Worm (Caenorhabditis elegans): ENCODE results near the gene emb-5.

Gene emb-5

DNA sequence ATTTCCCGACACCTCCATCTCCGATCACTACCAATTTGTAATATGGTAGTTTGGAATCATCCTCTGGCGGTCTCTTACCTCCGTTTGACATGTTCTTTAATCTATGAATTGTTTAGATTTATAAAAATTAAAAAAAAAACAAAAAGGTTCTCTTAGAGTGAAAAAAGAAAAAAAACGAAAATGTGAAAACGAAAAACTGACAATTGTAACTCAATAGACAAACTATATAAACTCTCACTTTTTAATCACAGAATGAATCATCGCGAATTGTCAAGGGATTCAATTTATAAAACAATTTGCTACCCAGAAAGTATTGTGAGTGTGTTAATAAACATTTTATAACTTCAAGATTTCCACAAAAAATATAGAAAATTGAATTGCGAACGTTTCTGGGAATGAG is 19.5 kb upstream of the emb-5 start, which contains the start of gene ras-2:
Gene ras-2 (minus strand): TSS at position 101 of the 400 bp plus-strand sequence.
- TF ChIP-seq unc-55 (GFP tag; optimal IDR thresholded peaks at IDR 0.05) = no peak

- no peak for TF ChIP-seq gmeb-1 (tag; optimal IDR thresholded peaks at IDR 0.05)
- TF ChIP-seq Y55F3AM.14 (GFP tag; optimal IDR thresholded peaks at IDR 0.05) = no peak
- no peak for TF ChIP-seq lin-39 (tag; optimal IDR thresholded peaks at IDR 0.05)
Measured at ce11 chrIII:4735443-4735842, 15.0 kb upstream of the emb-5 start, which contains the start of gene F17C8.7. Gene F17C8.7, plus strand, starts transcription at chrIII:4735743.

DNA sequence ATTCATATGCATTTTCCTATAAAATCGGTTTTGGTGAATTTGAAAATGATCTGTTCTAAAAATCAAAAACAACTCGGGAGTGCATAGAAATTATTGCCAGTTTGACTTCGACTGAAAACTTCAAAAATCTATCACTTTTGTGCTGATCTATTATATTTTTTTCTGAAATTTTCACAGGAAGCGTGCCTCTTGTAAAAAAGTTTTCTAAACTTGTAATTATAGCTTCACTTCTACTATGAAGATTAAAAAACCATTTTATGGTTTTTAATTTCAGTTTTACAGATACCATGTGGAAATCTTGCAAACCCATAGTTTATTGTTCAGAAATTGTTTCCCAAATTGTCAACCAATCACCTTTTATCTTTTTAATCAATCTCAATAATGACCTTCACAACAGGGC is 13.6 kb upstream of the emb-5 start, which contains the start of gene F17C8.9:
Gene F17C8.9 (plus strand): TSS at position 301 of the 400 bp plus-strand sequence.
- no peak for TF ChIP-seq egl-27 (tag; optimal IDR thresholded peaks at IDR 0.05)
- TF ChIP-seq lsy-2 (tag; optimal IDR thresholded peaks at IDR 0.05) = no peak
- TF ChIP-seq sma-3 (GFP tag; optimal IDR thresholded peaks at IDR 0.05) = no peak
- TF ChIP-seq peb-1 (tag; optimal IDR thresholded peaks at IDR 0.05) = no peak
- TF ChIP-seq aly-2 (tag; optimal IDR thresholded peaks at IDR 0.05) = no peak
- TF ChIP-seq nhr-11 (tag; optimal IDR thresholded peaks at IDR 0.05) = no peak
- TF ChIP-seq unc-39 (tag; optimal IDR thresholded peaks at IDR 0.05) = no peak
- no peak for TF ChIP-seq mab-5 (tag; optimal IDR thresholded peaks at IDR 0.05)
- TF ChIP-seq nhr-237 (tag; optimal IDR thresholded peaks at IDR 0.05) = no peak
- no peak for TF ChIP-seq nhr-6 (tag; optimal IDR thresholded peaks at IDR 0.05)
- no peak for TF ChIP-seq ama-1 (optimal IDR thresholded peaks at IDR 0.05)
- no peak for TF ChIP-seq unc-55 (GFP tag; optimal IDR thresholded peaks at IDR 0.05)
- TF ChIP-seq elt-3 (tag; optimal IDR thresholded peaks at IDR 0.05) = no peak
- no peak for TF ChIP-seq alr-1 (tag; optimal IDR thresholded peaks at IDR 0.05)
- TF ChIP-seq nhr-21 (tag; optimal IDR thresholded peaks at IDR 0.05) = no peak
- no peak for TF ChIP-seq gmeb-1 (tag; optimal IDR thresholded peaks at IDR 0.05)
- no peak for TF ChIP-seq mdl-1 (tag; optimal IDR thresholded peaks at IDR 0.05)

ce11 chrIII:4731295-4731988 is 11.0 kb upstream of the emb-5 start, which contains the start of gene F17C8.3:
Gene F17C8.3, plus strand, starts transcription at chrIII:4731938.
- TF ChIP-seq dmd-4 (tag; optimal IDR thresholded peaks at IDR 0.05) = no peak
- no peak for TF ChIP-seq zag-1 (tag; optimal IDR thresholded peaks at IDR 0.05)
- no peak for TF ChIP-seq nhr-6 (tag; optimal IDR thresholded peaks at IDR 0.05)
- TF ChIP-seq ztf-11 (tag; optimal IDR thresholded peaks at IDR 0.05) = no peak
- TF ChIP-seq skn-1 (tag; optimal IDR thresholded peaks at IDR 0.05) = no peak
- TF ChIP-seq nhr-129 (tag; optimal IDR thresholded peaks at IDR 0.05) = peak; percentile 15
- no peak for TF ChIP-seq ceh-16 (tag; optimal IDR thresholded peaks at IDR 0.05)
- no peak for TF ChIP-seq elt-1 (tag; optimal IDR thresholded peaks at IDR 0.05)
- no peak for TF ChIP-seq ama-1 (optimal IDR thresholded peaks at IDR 0.05)
- TF ChIP-seq nhr-237 (tag; optimal IDR thresholded peaks at IDR 0.05) = no peak
- TF ChIP-seq Y55F3AM.14 (GFP tag; optimal IDR thresholded peaks at IDR 0.05) = no peak
- no peak for TF ChIP-seq ztf-1 (GFP tag; conservative IDR thresholded peaks at IDR 0.05)
- peak; percentile 47 for TF ChIP-seq C34F6.9 (tag; optimal IDR thresholded peaks at IDR 0.05)
- TF ChIP-seq nhr-77 (tag; optimal IDR thresholded peaks at IDR 0.05) = no peak
- no peak for TF ChIP-seq blmp-1 (tag; optimal IDR thresholded peaks at IDR 0.05; ENCODE audit: insufficient read depth)
- TF ChIP-seq lsy-2 (tag; optimal IDR thresholded peaks at IDR 0.05) = peak in 1 of 2 experiments; percentile 56
- no peak for TF ChIP-seq crh-2 (tag; optimal IDR thresholded peaks at IDR 0.05)
- peak; percentile 56 for TF ChIP-seq sma-9 (GFP tag; optimal IDR thresholded peaks at IDR 0.05)
- TF ChIP-seq sma-9 (tag; optimal IDR thresholded peaks at IDR 0.05) = no peak
- no peak for TF ChIP-seq lin-11 (tag; optimal IDR thresholded peaks at IDR 0.05)
- TF ChIP-seq ceh-82 (tag; optimal IDR thresholded peaks at IDR 0.05) = no peak
- TF ChIP-seq mab-5 (tag; optimal IDR thresholded peaks at IDR 0.05) = peak; percentile 32
- TF ChIP-seq sma-3 (GFP tag; optimal IDR thresholded peaks at IDR 0.05) = no peak
- no peak for TF ChIP-seq gmeb-1 (tag; optimal IDR thresholded peaks at IDR 0.05)
- no peak for TF ChIP-seq nhr-11 (tag; optimal IDR thresholded peaks at IDR 0.05)
- no peak for TF ChIP-seq snpc-4 (tag; optimal IDR thresholded peaks at IDR 0.05)
- no peak for TF ChIP-seq elt-3 (tag; optimal IDR thresholded peaks at IDR 0.05)
- TF ChIP-seq unc-62 (GFP tag; optimal IDR thresholded peaks at IDR 0.05) = no peak
- TF ChIP-seq aly-2 (tag; optimal IDR thresholded peaks at IDR 0.05) = no peak
- no peak for TF ChIP-seq unc-55 (GFP tag; optimal IDR thresholded peaks at IDR 0.05)
- TF ChIP-seq F13H6.1 (tag; optimal IDR thresholded peaks at IDR 0.05) = peak; percentile 73
- TF ChIP-seq ztf-4 (tag; optimal IDR thresholded peaks at IDR 0.05) = no peak
- no peak for TF ChIP-seq lin-39 (tag; optimal IDR thresholded peaks at IDR 0.05)
- TF ChIP-seq alr-1 (tag; optimal IDR thresholded peaks at IDR 0.05) = no peak
- TF ChIP-seq nhr-25 (tag; optimal IDR thresholded peaks at IDR 0.05) = no peak
